Fruit fly (Drosophila melanogaster) whole organism, embryonic: ENCODE measurements around the gene Ret.

Source experiments
- C15 ChIP-seq: fragments of 200-800 bp; sonication (Bioruptor generic); IDR thresholded peaks from 3 replicates; pipeline ENCODE4 v1.3.6; 2022; ENCODE audit warnings: missing biosample characterization, missing genetic modification characterization
- CG10321 ChIP-seq: fragments of 200-800 bp; sonication (Bioruptor generic); IDR thresholded peaks from 2 replicates; pipeline ENCODE4 v1.3.6; 2022; ENCODE audit warnings: missing biosample characterization, missing genetic modification characterization
- CG11085 ChIP-seq: fragments of 200-800 bp; sonication (Bioruptor generic); IDR thresholded peaks from 2 replicates; pipeline ENCODE4 v1.3.6; 2022; ENCODE audit warnings: missing biosample characterization, missing genetic modification characterization
- CG11456 ChIP-seq: fragments of 200-800 bp; sonication (Bioruptor generic); IDR thresholded peaks from 3 replicates; pipeline ENCODE4 v1.3.6; 2022; ENCODE audit warnings: missing biosample characterization, missing genetic modification characterization
- CG11696 ChIP-seq: fragments of 200-800 bp; sonication (Bioruptor generic); IDR thresholded peaks from 2 replicates; pipeline ENCODE4 v1.3.6; 2022; ENCODE audit warnings: missing biosample characterization, missing genetic modification characterization
- CG12219 ChIP-seq: fragments of 200-800 bp; sonication (Bioruptor generic); optimal IDR thresholded peaks from 3 replicates; lab custom pipeline; 2018; ENCODE audit warnings: missing biosample characterization, mild to moderate bottlenecking, missing genetic modification characterization
- CG12236 ChIP-seq: fragments of 200-800 bp; sonication (Bioruptor generic); optimal IDR thresholded peaks from 2 replicates; lab custom pipeline; 2016; ENCODE audit warnings: missing biosample characterization, missing genetic modification characterization
- CG12391 ChIP-seq: fragments of 200-800 bp; sonication (Bioruptor generic); optimal IDR thresholded peaks from 3 replicates; lab custom pipeline; 2018; ENCODE audit warnings: missing biosample characterization, mild to moderate bottlenecking, missing genetic modification characterization, moderate library complexity
- CG13287 ChIP-seq: fragments of 200-800 bp; sonication (Bioruptor generic); IDR thresholded peaks from 2 replicates; pipeline ENCODE4 v1.3.6; 2022; ENCODE audit warnings: missing biosample characterization, missing genetic modification characterization; ENCODE audit not compliant: partially characterized antibody
- CG15479 ChIP-seq: fragments of 200-800 bp; sonication (Bioruptor generic); optimal IDR thresholded peaks from 3 replicates; lab custom pipeline; 2019; ENCODE audit warnings: missing biosample characterization, mild to moderate bottlenecking, missing genetic modification characterization, moderate library complexity
- CG16815 ChIP-seq: fragments of 200-800 bp; sonication (Bioruptor generic); optimal IDR thresholded peaks from 3 replicates; lab custom pipeline; 2017; ENCODE audit warnings: missing biosample characterization, mild to moderate bottlenecking, missing genetic modification characterization
- CG17612 ChIP-seq: fragments of 200-800 bp; sonication (Bioruptor generic); IDR thresholded peaks from 2 replicates; pipeline ENCODE4 v1.3.6; 2022; ENCODE audit warnings: missing biosample characterization, missing genetic modification characterization
- CG2120 ChIP-seq: fragments of 200-800 bp; sonication (Bioruptor generic); optimal IDR thresholded peaks from 3 replicates; lab custom pipeline; 2016; ENCODE audit warnings: missing biosample characterization, missing genetic modification characterization
- CG30431 ChIP-seq: fragments of 200-800 bp; sonication (Bioruptor generic); optimal IDR thresholded peaks from 2 replicates; lab custom pipeline; 2017; ENCODE audit warnings: missing biosample characterization, missing genetic modification characterization
- CG33213 ChIP-seq: fragments of 200-800 bp; sonication (Bioruptor generic); optimal IDR thresholded peaks from 3 replicates; lab custom pipeline; 2016; ENCODE audit warnings: missing biosample characterization, missing genetic modification characterization
- CG4328 ChIP-seq: fragments of 200-800 bp; sonication (Bioruptor generic); optimal IDR thresholded peaks from 3 replicates; lab custom pipeline; 2017; ENCODE audit warnings: missing biosample characterization, missing genetic modification reagents, missing genetic modification characterization
- CG8089 ChIP-seq: fragments of 200-800 bp; sonication (Bioruptor generic); optimal IDR thresholded peaks from 3 replicates; lab custom pipeline; 2016; ENCODE audit warnings: missing biosample characterization, missing genetic modification characterization
- CG8478 ChIP-seq: fragments of >200 bp; optimal IDR thresholded peaks from 2 replicates; lab custom pipeline; 2018
- CG9437 ChIP-seq: fragments of 200-800 bp; sonication (Bioruptor generic); optimal IDR thresholded peaks from 2 replicates; lab custom pipeline; 2018; ENCODE audit warnings: missing biosample characterization, mild to moderate bottlenecking, missing genetic modification characterization
- CrebB ChIP-seq: fragments of 200-800 bp; sonication (Bioruptor generic); optimal IDR thresholded peaks from 3 replicates; lab custom pipeline; 2018; ENCODE audit warnings: missing biosample characterization, mild to moderate bottlenecking, missing genetic modification characterization
- Dll ChIP-seq: fragments of 200-800 bp; sonication (Bioruptor generic); IDR thresholded peaks from 4 replicates; pipeline ENCODE4 v1.3.6; 2022; ENCODE audit warnings: missing biosample characterization, missing genetic modification characterization; ENCODE audit not compliant: partially characterized antibody
- Gsc ChIP-seq: fragments of 200-800 bp; sonication (Bioruptor generic); IDR thresholded peaks from 2 replicates; pipeline ENCODE4 v1.3.6; 2022; ENCODE audit warnings: missing biosample characterization, missing genetic modification characterization
- HmgZ ChIP-seq: fragments of 200-800 bp; sonication (Bioruptor generic); optimal IDR thresholded peaks from 2 replicates; lab custom pipeline; 2018; ENCODE audit warnings: missing biosample characterization, mild to moderate bottlenecking, missing genetic modification characterization
- Hr39 ChIP-seq: fragments of >200 bp; optimal IDR thresholded peaks from 2 replicates; lab custom pipeline; 2017
- MBD-R2 ChIP-seq: fragments of 200-800 bp; sonication (Bioruptor generic); IDR thresholded peaks from 2 replicates; pipeline ENCODE4 v1.3.6; 2022; ENCODE audit warnings: missing biosample characterization, missing genetic modification characterization
- MESR4 ChIP-seq: fragments of 200-800 bp; sonication (Bioruptor generic); optimal IDR thresholded peaks from 2 replicates; lab custom pipeline; 2018; ENCODE audit warnings: missing biosample characterization, mild to moderate bottlenecking, missing genetic modification characterization, moderate library complexity
- Mes4 ChIP-seq: fragments of 200-800 bp; sonication (Bioruptor generic); optimal IDR thresholded peaks from 2 replicates; lab custom pipeline; 2016; ENCODE audit warnings: missing biosample characterization, missing genetic modification characterization
- Pdp1 ChIP-seq, 2 experiments: fragments of 200-800 bp; sonication (Bioruptor generic); optimal IDR thresholded peaks; 3 replicates each; lab custom pipeline; 2016; ENCODE audit warnings: missing biosample characterization in 2 of 2, missing genetic modification characterization in 2 of 2, mild to moderate bottlenecking in 1 of 2, moderate library complexity in 1 of 2
- Rfx ChIP-seq: fragments of 200-800 bp; sonication (Bioruptor generic); IDR thresholded peaks from 2 replicates; pipeline ENCODE4 v1.3.6; 2022; ENCODE audit warnings: missing biosample characterization, missing genetic modification characterization
- caup ChIP-seq: fragments of 200-800 bp; sonication (Bioruptor generic); optimal IDR thresholded peaks from 3 replicates; lab custom pipeline; 2017; ENCODE audit warnings: missing biosample characterization, mild to moderate bottlenecking, missing genetic modification characterization, moderate library complexity; ENCODE audit not compliant: severe bottlenecking
- chinmo ChIP-seq: fragments of 200-800 bp; sonication (Bioruptor generic); IDR thresholded peaks from 4 replicates; pipeline ENCODE4 v1.3.6; 2022; ENCODE audit warnings: missing biosample characterization, missing genetic modification characterization; ENCODE audit not compliant: partially characterized antibody
- chn ChIP-seq: fragments of 200-800 bp; sonication (Bioruptor generic); optimal IDR thresholded peaks from 2 replicates; lab custom pipeline; 2016; ENCODE audit warnings: missing biosample characterization, missing genetic modification characterization
- crc ChIP-seq: fragments of 200-800 bp; sonication (Bioruptor generic); optimal IDR thresholded peaks from 2 replicates; lab custom pipeline; 2016; ENCODE audit warnings: missing biosample characterization, missing genetic modification characterization
- eve ChIP-seq, 2 experiments: fragments of >200 bp; optimal IDR thresholded peaks; 2 replicates each; lab custom pipeline; 2017; ENCODE audit warnings: missing biosample characterization in 2 of 2, missing genetic modification characterization in 2 of 2
- gcm ChIP-seq: fragments of 200-800 bp; sonication (Bioruptor generic); optimal IDR thresholded peaks from 2 replicates; lab custom pipeline; 2019; ENCODE audit warnings: missing biosample characterization, mild to moderate bottlenecking, missing genetic modification characterization, moderate library complexity
- hb ChIP-seq: fragments of 200-800 bp; sonication (Bioruptor generic); IDR thresholded peaks from 3 replicates; pipeline ENCODE4 v1.3.6; 2022; ENCODE audit warnings: missing biosample characterization, missing genetic modification characterization; ENCODE audit not compliant: partially characterized antibody
- hbn ChIP-seq: fragments of 200-800 bp; sonication (Bioruptor generic); IDR thresholded peaks from 2 replicates; pipeline ENCODE4 v1.3.6; 2022; ENCODE audit warnings: missing biosample characterization, missing genetic modification characterization; ENCODE audit not compliant: partially characterized antibody
- kay ChIP-seq: fragments of 200-800 bp; sonication (Bioruptor generic); optimal IDR thresholded peaks from 2 replicates; lab custom pipeline; 2016; ENCODE audit warnings: missing biosample characterization, missing genetic modification characterization
- ken ChIP-seq: fragments of 200-800 bp; sonication (Bioruptor generic); IDR thresholded peaks from 3 replicates; pipeline ENCODE4 v1.3.6; 2022; ENCODE audit warnings: missing biosample characterization, missing genetic modification characterization
- klu ChIP-seq: fragments of 200-800 bp; sonication (Bioruptor generic); IDR thresholded peaks from 2 replicates; pipeline ENCODE4 v1.3.6; 2022; ENCODE audit warnings: missing biosample characterization, missing genetic modification characterization
- knrl ChIP-seq: fragments of 200-800 bp; sonication (Bioruptor generic); IDR thresholded peaks from 3 replicates; pipeline ENCODE4 v1.3.6; 2022; ENCODE audit warnings: missing biosample characterization, missing genetic modification characterization; ENCODE audit not compliant: partially characterized antibody
- lab ChIP-seq: fragments of 200-800 bp; sonication (Bioruptor generic); optimal IDR thresholded peaks from 3 replicates; lab custom pipeline; 2017; ENCODE audit warnings: missing biosample characterization, missing genetic modification characterization, mild to moderate bottlenecking, moderate library complexity, missing genetic modification reagents
- lov ChIP-seq, 2 experiments: fragments of 200-800 bp in 1 of 2; fragments of >200 bp in 1 of 2; sonication (Bioruptor generic) in 1 of 2; IDR thresholded peaks in 1 of 2; optimal IDR thresholded peaks in 1 of 2; 2 replicates in 1 of 2; 3 replicates in 1 of 2; pipeline versions ENCODE4 v1.3.6 to Lab custom; 2017 to 2022; ENCODE audit warnings: missing biosample characterization in 1 of 2, missing genetic modification characterization in 1 of 2
- luna ChIP-seq: fragments of 200-800 bp; sonication (Bioruptor generic); optimal IDR thresholded peaks from 2 replicates; lab custom pipeline; 2016; ENCODE audit warnings: missing biosample characterization, missing genetic modification characterization
- otp ChIP-seq: fragments of 200-800 bp; sonication (Bioruptor generic); IDR thresholded peaks from 3 replicates; pipeline ENCODE4, ENCODE4 v1.3.6; 2022; ENCODE audit warnings: missing biosample characterization, missing genetic modification characterization
- repo ChIP-seq: fragments of 200-800 bp; sonication (Bioruptor generic); optimal IDR thresholded peaks from 2 replicates; lab custom pipeline; 2016; ENCODE audit warnings: missing biosample characterization, missing genetic modification characterization
- scrt ChIP-seq: fragments of 200-800 bp; sonication (Bioruptor generic); optimal IDR thresholded peaks from 2 replicates; lab custom pipeline; 2018; ENCODE audit warnings: missing biosample characterization, mild to moderate bottlenecking, missing genetic modification characterization, moderate library complexity
- tx ChIP-seq: fragments of 200-800 bp; sonication (Bioruptor generic); optimal IDR thresholded peaks from 2 replicates; lab custom pipeline; 2016; ENCODE audit warnings: missing biosample characterization, missing genetic modification characterization
- unc-4 ChIP-seq: fragments of 200-800 bp; sonication (Bioruptor generic); IDR thresholded peaks from 2 replicates; pipeline ENCODE4 v1.3.6; 2022; ENCODE audit warnings: missing biosample characterization, missing genetic modification characterization; ENCODE audit not compliant: partially characterized antibody
- vvl ChIP-seq: fragments of 200-800 bp; sonication (Bioruptor generic); IDR thresholded peaks from 2 replicates; pipeline ENCODE4 v1.3.6; 2022; ENCODE audit warnings: missing biosample characterization, missing genetic modification characterization
- wek ChIP-seq: fragments of 200-800 bp; sonication (Bioruptor generic); optimal IDR thresholded peaks from 3 replicates; lab custom pipeline; 2018; ENCODE audit warnings: missing biosample characterization, mild to moderate bottlenecking, missing genetic modification characterization, moderate library complexity

Ret gene

DNA sequence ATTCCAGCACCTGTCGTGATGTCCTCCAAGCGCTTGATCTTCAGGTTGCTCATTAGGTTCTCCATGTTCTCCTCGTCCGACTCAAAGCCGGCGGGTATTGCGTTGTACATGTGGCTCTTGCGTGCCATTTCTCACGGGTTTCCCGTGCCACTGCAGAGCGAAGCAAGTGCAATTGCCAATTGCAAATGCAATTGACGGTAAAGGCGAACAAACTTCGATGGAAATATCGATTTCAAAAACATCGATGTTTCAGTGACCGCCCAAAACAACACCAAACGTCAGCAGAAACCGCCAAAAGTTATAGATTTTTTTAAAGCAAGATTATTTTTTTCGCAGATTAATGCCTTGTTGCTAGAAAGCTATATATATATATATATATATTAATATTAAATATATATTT, 35.7 kb downstream of the Ret start, which contains the start of gene Nbr (continued):
- TF ChIP-seq hbn (GFP tag; lab: Robert Waterston, UW) (peak; percentile 57), repo (no peak), CG8089 (GFP tag; lab: Kevin White, UChicago) (no peak), chinmo (GFP tag; lab: Robert Waterston, UW) (peak; percentile 76; the same call in 1 of the 4 replicates), C15 (GFP tag; lab: Robert Waterston, UW) (no peak), CG33213 (GFP tag; lab: Kevin White, UChicago) (no peak), ken (GFP tag; lab: Robert Waterston, UW) (0 out of 3 replicates have a peak, but pooled peaks have one; percentile 40), wek (GFP tag; lab: Kevin White, UChicago) (no peak), Mes4 (no peak), CG17612 (GFP tag; lab: Robert Waterston, UW) (no peak), Gsc (GFP tag; lab: Robert Waterston, UW) (no peak), MBD-R2 (peak; percentile 71), CG11456 (peak; percentile 16; the same call in 1 of the 3 replicates), CG30431 (no peak), CG4328 (GFP tag; lab: Kevin White, UChicago) (no peak), CG12219 (GFP tag; lab: Kevin White, UChicago) (no peak), CG13287 (GFP tag; lab: Robert Waterston, UW) (peak; percentile 61), vvl (GFP tag; lab: Robert Waterston, UW) (0 out of 2 replicates have a peak, but pooled peaks have one; percentile 7), MESR4 (GFP tag; lab: Kevin White, UChicago) (peak; percentile 87), unc-4 (GFP tag; lab: Robert Waterston, UW) (peak; percentile 60), otp (0 out of 3 replicates have a peak, but pooled peaks have one; percentile 16), Rfx (GFP tag; lab: Robert Waterston, UW) (peak; percentile 39), knrl (GFP tag; lab: Robert Waterston, UW) (peak; percentile 33; the same call in 2 of the 3 replicates), kay (no peak), hb (no peak), CG8478 (lab: Kevin White, UChicago) (no peak), crc (GFP tag; lab: Kevin White, UChicago) (no peak), chn (GFP tag; lab: Kevin White, UChicago) (no peak), CG12391 (no peak), Dll (GFP tag; lab: Robert Waterston, UW) (peak; percentile 67), CG10321 (GFP tag; lab: Robert Waterston, UW) (no peak), tx (no peak), caup (GFP tag; lab: Kevin White, UChicago) (no peak)

DNA sequence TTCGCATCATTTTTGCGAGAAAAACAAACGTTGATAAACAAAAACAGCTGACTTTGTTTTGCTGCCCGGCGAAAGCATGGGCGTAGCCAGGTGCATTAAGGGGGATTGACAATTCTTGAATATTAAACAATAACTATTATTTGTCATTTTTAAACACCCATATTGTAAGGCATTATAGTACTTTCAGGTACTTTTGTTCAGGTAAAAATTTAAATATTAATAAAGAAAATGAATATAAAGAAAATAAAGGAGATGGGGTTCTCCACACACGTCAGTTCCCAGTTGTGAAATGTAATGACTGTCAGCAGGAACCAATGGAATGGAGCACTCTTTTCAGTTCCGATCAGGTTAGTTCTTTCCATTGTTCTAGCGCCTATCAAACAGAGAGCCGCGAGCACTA, 40.0 kb downstream of the Ret start, which contains the start of the genes Coq3 and Pld3:
Gene Coq3 (minus strand): TSS at position 58 of the 400 bp plus-strand sequence.
Gene Pld3 (plus strand): TSS at position 294 of the 400 bp plus-strand sequence.
- TF ChIP-seq CG16815 (GFP tag; lab: Kevin White, UChicago) (peak; percentile 73), scrt (GFP tag; lab: Kevin White, UChicago) (peak; percentile 71), CG12236 (GFP tag; lab: Kevin White, UChicago) (no peak), CG2120 (GFP tag; lab: Kevin White, UChicago) (peak; percentile 91), eve (GFP tag; optimal IDR thresholded peaks at IDR 0.05; lab: Kevin White, UChicago) (no peak), luna (GFP tag; lab: Kevin White, UChicago) (peak; percentile 31), repo (peak; percentile 49), CG15479 (GFP tag; lab: Kevin White, UChicago) (peak; percentile 15), Pdp1 (GFP tag; optimal IDR thresholded peaks at IDR 0.05; lab: Kevin White, UChicago) (peak; percentile 55 to 66), CG9437 (peak; percentile 59), CrebB (tag; lab: Kevin White, UChicago) (peak; percentile 60), Hr39 (lab: Kevin White, UChicago) (no peak), klu (GFP tag; lab: Robert Waterston, UW) (peak; percentile 44; the same call in 1 of the 2 replicates), CG11085 (GFP tag; lab: Robert Waterston, UW) (peak; percentile 29; the same call in 1 of the 2 replicates), gcm (GFP tag; lab: Kevin White, UChicago) (peak; percentile 67), lov (optimal IDR thresholded peaks at IDR 0.05; lab: Kevin White, UChicago) (no peak), lov (GFP tag; IDR thresholded peaks at IDR 0.05; lab: Robert Waterston, UW) (peak; percentile 80; the same call in 1 of the 3 replicates), lab (GFP tag; lab: Kevin White, UChicago) (peak; percentile 92), HmgZ (peak; percentile 89), CG11696 (GFP tag; lab: Robert Waterston, UW) (peak; percentile 66; the same call in 1 of the 2 replicates)
